Worm (Caenorhabditis elegans) whole organism, early embryonic: ENCODE results near the gene C05C8.5.

Experiments used
- B0310.2 ChIP-seq: sonication (generic microtip); optimal IDR thresholded peaks from 2 replicates; lab custom pipeline; 2016; ENCODE audit warnings: mild to moderate bottlenecking, missing genetic modification characterization, missing compliant biosample characterization
- F13C5.2 ChIP-seq: sonication (generic microtip); optimal IDR thresholded peaks from 2 replicates; lab custom pipeline; 2017; ENCODE audit warnings: mild to moderate bottlenecking, missing genetic modification characterization, inconsistent platforms, missing compliant biosample characterization
- ama-1 ChIP-seq: fragments of 150-350 bp; optimal IDR thresholded peaks from 2 replicates; lab custom pipeline; 2014
- ceh-13 ChIP-seq: fragments of 200-800 bp; sonication (Bioruptor generic); optimal IDR thresholded peaks from 2 replicates; lab custom pipeline; 2018; ENCODE audit warnings: mild to moderate bottlenecking, missing genetic modification characterization, missing compliant biosample characterization
- ets-7 ChIP-seq: sonication (generic microtip); optimal IDR thresholded peaks from 2 replicates; lab custom pipeline; 2016; ENCODE audit warnings: missing genotype, missing genetic modification characterization, missing compliant biosample characterization
- flt-1 ChIP-seq: fragments of 200-800 bp; sonication (Bioruptor generic); IDR thresholded peaks from 2 replicates; pipeline ENCODE4 v1.3.6; 2022; ENCODE audit warnings: missing genetic modification characterization, missing compliant biosample characterization
- hmbx-1 ChIP-seq: sonication (generic microtip); optimal IDR thresholded peaks from 2 replicates; lab custom pipeline; 2016; ENCODE audit warnings: mild to moderate bottlenecking, missing genetic modification characterization, missing compliant biosample characterization
- hnd-1 ChIP-seq: sonication (generic microtip); optimal IDR thresholded peaks from 2 replicates; lab custom pipeline; 2016; ENCODE audit warnings: missing genetic modification characterization, missing compliant biosample characterization
- scrt-1 ChIP-seq: fragments of 200-800 bp; sonication (Bioruptor generic); IDR thresholded peaks from 2 replicates; pipeline ENCODE4 v1.3.6; 2022; ENCODE audit warnings: missing genetic modification characterization, missing compliant biosample characterization
- tbx-11 ChIP-seq: fragments of 200-800 bp; sonication (Bioruptor generic); IDR thresholded peaks from 2 replicates; pipeline ENCODE4 v1.3.6; 2022; ENCODE audit warnings: missing genetic modification characterization, missing compliant biosample characterization
- tbx-37 ChIP-seq: fragments of 200-800 bp; sonication (Bioruptor generic); conservative IDR thresholded peaks from 2 replicates; pipeline ENCODE4 v1.3.6; 2022; ENCODE audit warnings: missing genetic modification reagents, missing genetic modification characterization, missing compliant biosample characterization
- tra-4 ChIP-seq: sonication (generic microtip); optimal IDR thresholded peaks from 2 replicates; lab custom pipeline; 2017; ENCODE audit warnings: missing genetic modification characterization, missing compliant biosample characterization

DNA sequence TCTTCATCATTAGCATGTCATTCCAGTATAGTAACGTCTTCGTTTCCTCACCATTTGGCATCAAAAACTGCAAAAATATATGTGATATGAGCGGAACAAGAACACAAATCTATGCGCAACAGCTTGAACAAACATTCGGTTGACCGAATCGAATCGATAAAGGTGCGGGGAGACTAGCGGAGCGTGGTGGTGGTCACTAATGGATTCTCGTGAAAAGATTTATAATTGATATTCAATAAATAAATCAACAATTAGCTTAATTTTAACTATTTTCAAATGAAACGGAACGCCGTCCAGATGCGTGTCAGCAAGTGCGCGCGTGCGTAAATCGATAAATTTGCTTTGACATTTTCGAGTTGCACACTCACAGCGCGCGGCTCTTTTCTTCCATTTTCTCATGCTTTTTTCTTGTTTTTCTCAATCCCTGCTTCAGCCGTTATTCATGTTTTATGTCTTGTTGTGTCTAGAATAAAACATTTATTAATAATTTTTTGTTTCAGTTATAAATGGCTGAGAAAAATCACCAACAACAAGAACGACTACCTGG lies 13.6 kb downstream of the C05C8.5 start, which contains the start of the genes C13F10.8, C13F10.6 and kxd-1:
- TF ChIP-seq F13C5.2 (tag; lab: Kevin White, UChicago) (no peak), tra-4 (no peak), hnd-1 (tag; lab: Kevin White, UChicago) (no peak), scrt-1 (GFP tag; lab: Robert Waterston, UW) (no peak), ama-1 (lab: Kevin White, UChicago) (no peak), B0310.2 (tag; lab: Kevin White, UChicago) (no peak), tbx-37 (GFP tag; lab: Robert Waterston, UW) (no peak), ceh-13 (GFP tag; lab: Kevin White, UChicago) (no peak), flt-1 (GFP tag; lab: Robert Waterston, UW) (no peak), tbx-11 (GFP tag; lab: Robert Waterston, UW) (no peak), ets-7 (no peak), hmbx-1 (tag; lab: Kevin White, UChicago) (no peak)
